Worm (Caenorhabditis elegans) whole organism, midembryonic: Measurements from ENCODE around the gene C54D10.9.

Source experiments
- T22C8.4 ChIP-seq: fragments of 200-800 bp; sonication (Bioruptor generic); IDR thresholded peaks from 2 replicates; pipeline ENCODE4 v1.3.6; 2022; ENCODE audit warnings: missing genetic modification characterization, missing compliant biosample characterization
- flt-1 ChIP-seq: fragments of 200-800 bp; sonication (Bioruptor generic); IDR thresholded peaks from 2 replicates; pipeline ENCODE4 v1.3.6; 2022; ENCODE audit warnings: missing genetic modification characterization, missing compliant biosample characterization
- klf-2 ChIP-seq: fragments of 200-800 bp; sonication (Bioruptor generic); conservative IDR thresholded peaks from 2 replicates; pipeline ENCODE4 v1.3.6; 2022; ENCODE audit warnings: missing genetic modification reagents, missing genetic modification characterization, missing compliant biosample characterization
- med-1 ChIP-seq: sonication (generic microtip); optimal IDR thresholded peaks from 2 replicates; lab custom pipeline; 2017; ENCODE audit warnings: missing genetic modification characterization, mild to moderate bottlenecking, missing compliant biosample characterization, antibody characterized with exemption, missing genetic modification reagents; ENCODE audit not compliant: insufficient read depth
- ref-1 ChIP-seq: fragments of 200-800 bp; sonication (Bioruptor generic); conservative IDR thresholded peaks from 2 replicates; pipeline ENCODE4 v1.3.6; 2022; ENCODE audit warnings: missing genetic modification reagents, missing genetic modification characterization, missing compliant biosample characterization
- tab-1 ChIP-seq: fragments of 200-800 bp; sonication (Bioruptor generic); IDR thresholded peaks from 2 replicates; pipeline ENCODE4 v1.3.6; 2022; ENCODE audit warnings: missing genetic modification characterization, missing compliant biosample characterization
- ztf-23 ChIP-seq: fragments of 200-800 bp; sonication (Bioruptor generic); IDR thresholded peaks from 2 replicates; pipeline ENCODE4 v1.3.6; 2022; ENCODE audit warnings: missing genetic modification reagents, missing genetic modification characterization, missing compliant biosample characterization
- ztf-29 ChIP-seq: fragments of 200-800 bp; sonication (Bioruptor generic); IDR thresholded peaks from 2 replicates; pipeline ENCODE4 v1.3.6; 2022; ENCODE audit warnings: missing genetic modification reagents, missing genetic modification characterization, missing compliant biosample characterization

- no peak for TF ChIP-seq ref-1 (GFP tag; lab: Robert Waterston, UW)
- no peak for TF ChIP-seq med-1 (GFP tag; lab: Kevin White, UChicago)
- TF ChIP-seq tab-1 (GFP tag; lab: Robert Waterston, UW): no peak
- no peak for TF ChIP-seq flt-1 (GFP tag; lab: Robert Waterston, UW)
- no peak for TF ChIP-seq klf-2
- no peak for TF ChIP-seq ztf-29 (GFP tag; lab: Robert Waterston, UW)
- no peak for TF ChIP-seq T22C8.4 (GFP tag; lab: Robert Waterston, UW)
- TF ChIP-seq ztf-23 (GFP tag; lab: Robert Waterston, UW): no peak
These were observed 38.4 kb upstream of the C54D10.9 start, which contains the start of gene cdr-4 for ce11 chrV:12408525-12408924.
